Worm (Caenorhabditis elegans) whole organism, L2 larva: Measurements from ENCODE around the gene C12D5.10.

Experiments used
- crh-2 ChIP-seq: sonication (generic microtip); optimal IDR thresholded peaks from 2 replicates; lab custom pipeline; 2017; ENCODE audit warnings: missing biosample characterization, missing genetic modification characterization
- fos-1 ChIP-seq: fragments of 150-350 bp; optimal IDR thresholded peaks from 2 replicates; lab custom pipeline; 2014; ENCODE audit warnings: missing biosample characterization, missing genetic modification characterization
- lin-13 ChIP-seq: fragments of 150-350 bp; optimal IDR thresholded peaks from 2 replicates; lab custom pipeline; 2014; ENCODE audit warnings: missing biosample characterization, missing genetic modification reagents, missing genetic modification characterization
- lsy-2 ChIP-seq, 2 experiments: fragments of 150-350 bp in 1 of 2; sonication (generic microtip) in 1 of 2; optimal IDR thresholded peaks; 2 replicates each; lab custom pipeline; 2014 to 2017; ENCODE audit warnings: missing biosample characterization in 2 of 2, missing genetic modification characterization in 2 of 2

DNA sequence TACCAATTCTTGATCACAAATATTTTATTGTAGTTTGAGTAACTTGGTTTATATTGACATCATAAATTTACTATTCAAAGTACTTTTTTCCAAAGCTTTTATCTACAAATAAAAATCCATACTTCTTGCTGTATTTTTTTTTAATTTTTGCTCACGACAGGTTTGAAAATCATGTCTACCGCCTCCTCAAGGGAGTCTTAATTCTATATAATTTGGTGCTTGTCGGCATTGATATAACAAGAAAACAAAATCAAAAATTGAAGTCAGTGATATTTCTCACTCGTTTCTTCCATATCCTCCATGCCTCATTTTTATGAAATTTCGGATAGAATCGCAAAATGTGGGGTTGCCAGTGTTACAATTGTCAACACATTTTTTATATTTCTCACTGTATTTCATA is 47.8 kb downstream of the C12D5.10 start, which contains the start of gene str-47:
- no peak for TF ChIP-seq lin-13 (GFP tag; lab: Kevin White, UChicago)
- no peak for TF ChIP-seq fos-1 (tag; lab: Kevin White, UChicago)
- no peak for TF ChIP-seq lsy-2 (tag; optimal IDR thresholded peaks at IDR 0.05; lab: Kevin White, UChicago)
- TF ChIP-seq crh-2 (tag; lab: Kevin White, UChicago): no peak
